Worm (Caenorhabditis elegans): Measurements from ENCODE around the gene W05H9.4.

The W05H9.4 gene

DNA sequence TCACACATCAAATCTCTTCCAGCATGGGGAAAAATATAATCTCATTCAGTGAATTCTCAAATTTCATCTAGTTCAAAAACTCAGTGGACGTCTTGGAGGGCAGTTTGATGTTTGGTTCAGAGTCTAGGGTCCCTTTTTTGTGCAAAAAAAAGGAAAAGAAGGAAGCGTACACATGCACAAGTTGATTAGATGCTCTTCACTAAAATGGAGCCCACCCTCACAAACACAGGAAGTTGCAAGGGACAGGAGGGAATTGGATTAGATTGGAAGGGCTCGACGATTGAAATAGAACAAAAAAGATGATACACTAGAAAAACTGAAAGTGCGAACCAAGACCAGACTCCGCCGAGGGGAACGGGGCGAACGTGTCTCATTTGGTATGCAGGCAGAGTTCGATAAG is 12.6 kb upstream of the W05H9.4 start:
- TF ChIP-seq unc-62 (GFP tag; optimal IDR thresholded peaks at IDR 0.05) = no peak

DNA sequence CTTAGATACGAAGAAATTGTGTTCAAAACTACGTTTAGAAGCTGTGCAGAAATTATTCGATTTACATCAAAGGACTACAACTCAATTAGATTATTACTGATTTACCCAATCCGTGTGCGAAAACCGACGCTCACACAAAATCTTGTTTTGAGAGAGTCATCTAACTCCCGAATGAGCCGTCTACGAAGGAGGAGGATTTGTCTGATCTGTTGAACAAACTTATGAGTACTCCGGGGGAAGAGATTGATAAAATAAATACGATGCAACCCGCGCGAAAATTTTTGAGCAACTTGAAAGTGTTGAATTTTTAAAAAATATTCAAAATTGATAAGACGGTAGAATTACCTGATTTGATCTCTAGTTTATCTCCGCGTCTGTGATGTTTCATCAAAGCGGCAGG is 12.1 kb upstream of the W05H9.4 start:
- TF ChIP-seq unc-62 (GFP tag; optimal IDR thresholded peaks at IDR 0.05) = no peak

DNA sequence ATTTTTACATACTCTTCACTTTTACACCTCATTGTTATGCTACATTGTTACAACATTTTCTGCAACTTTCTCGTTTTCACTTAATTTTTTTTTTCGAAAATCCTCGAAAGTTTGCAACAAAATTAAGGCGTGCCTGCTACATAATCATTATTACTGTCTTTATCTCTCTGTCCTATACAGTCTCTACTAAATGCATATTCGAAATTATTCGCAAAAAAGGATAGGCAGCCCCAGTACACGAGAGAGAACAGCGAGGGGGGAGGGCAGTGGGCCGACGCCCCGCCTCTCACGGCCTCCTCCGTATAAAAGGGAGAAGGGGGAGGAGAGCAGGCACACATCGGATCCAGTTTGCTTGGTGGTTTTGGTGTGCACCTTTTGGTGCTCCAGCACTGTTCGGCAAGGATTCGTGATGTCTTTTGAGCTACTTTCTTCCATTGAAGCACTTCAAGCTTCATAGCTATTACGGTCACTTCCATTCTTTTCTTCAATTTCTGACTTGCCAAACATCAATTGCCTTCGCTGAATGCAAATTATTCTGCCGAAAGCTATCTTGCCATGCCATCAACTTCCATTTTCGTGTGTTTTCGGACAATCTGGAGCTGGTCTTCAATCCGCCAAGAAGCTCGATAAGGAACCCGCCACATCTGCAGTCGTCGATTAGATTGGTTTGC is 11.4 kb upstream of the W05H9.4 start:
- no peak for TF ChIP-seq unc-62 (GFP tag; optimal IDR thresholded peaks at IDR 0.05)

DNA sequence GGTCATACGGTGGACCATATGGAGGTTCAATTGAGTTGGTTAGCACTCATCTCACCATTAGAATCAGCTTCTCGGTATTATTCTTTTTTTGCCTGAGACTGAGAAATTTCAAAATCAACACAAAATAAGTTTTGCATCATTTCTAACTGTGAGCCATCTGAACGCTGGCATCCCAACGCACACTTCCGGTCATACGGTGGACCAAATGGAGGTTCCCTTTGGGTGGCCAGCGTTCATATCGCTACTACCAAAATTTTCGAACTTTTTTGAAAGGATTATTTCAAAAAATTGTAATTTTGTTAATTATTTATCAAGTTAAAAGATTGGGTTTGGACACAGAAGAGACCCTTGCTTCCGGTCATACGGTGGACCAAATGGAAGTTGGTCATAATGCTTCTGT is 10.7 kb upstream of the W05H9.4 start:
- no peak for TF ChIP-seq unc-62 (GFP tag; optimal IDR thresholded peaks at IDR 0.05)

DNA sequence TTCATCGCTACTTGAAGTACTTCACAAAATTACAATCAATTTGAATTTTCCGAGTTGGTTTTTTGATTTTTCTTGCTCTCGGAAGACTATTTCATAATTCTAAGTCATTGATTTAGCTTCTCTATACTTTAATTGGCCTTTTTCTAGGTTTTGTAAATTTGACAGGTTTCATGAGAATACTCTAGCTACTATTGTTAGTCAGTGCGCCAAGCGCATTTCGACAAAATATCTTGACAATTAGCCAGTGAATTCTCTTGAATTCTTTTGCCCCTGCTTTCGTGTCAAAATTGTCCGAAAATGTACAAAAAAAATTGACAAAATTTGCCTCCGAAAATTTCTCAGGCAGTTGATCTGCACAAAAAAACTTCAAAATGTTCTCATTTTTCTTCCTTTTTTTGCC is 10.3 kb upstream of the W05H9.4 start:
- TF ChIP-seq unc-62 (GFP tag; optimal IDR thresholded peaks at IDR 0.05) = no peak

DNA sequence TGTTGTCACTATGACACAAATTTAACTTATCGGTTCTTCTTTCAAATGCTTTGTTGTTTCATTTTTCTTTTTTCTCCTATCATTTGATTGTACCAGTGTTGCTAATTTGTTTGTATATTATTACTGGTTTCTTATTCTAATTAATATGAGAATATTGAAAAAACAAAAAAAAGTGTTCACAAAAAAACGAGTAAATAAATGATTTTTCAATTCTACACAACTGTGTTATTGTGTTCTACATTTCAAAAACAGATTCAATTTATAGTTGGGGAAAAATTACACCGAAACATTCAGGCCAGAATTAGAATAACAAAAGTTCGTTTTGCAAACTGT is 9.9 kb upstream of the W05H9.4 start:
- TF ChIP-seq unc-62 (GFP tag; optimal IDR thresholded peaks at IDR 0.05) = no peak

DNA sequence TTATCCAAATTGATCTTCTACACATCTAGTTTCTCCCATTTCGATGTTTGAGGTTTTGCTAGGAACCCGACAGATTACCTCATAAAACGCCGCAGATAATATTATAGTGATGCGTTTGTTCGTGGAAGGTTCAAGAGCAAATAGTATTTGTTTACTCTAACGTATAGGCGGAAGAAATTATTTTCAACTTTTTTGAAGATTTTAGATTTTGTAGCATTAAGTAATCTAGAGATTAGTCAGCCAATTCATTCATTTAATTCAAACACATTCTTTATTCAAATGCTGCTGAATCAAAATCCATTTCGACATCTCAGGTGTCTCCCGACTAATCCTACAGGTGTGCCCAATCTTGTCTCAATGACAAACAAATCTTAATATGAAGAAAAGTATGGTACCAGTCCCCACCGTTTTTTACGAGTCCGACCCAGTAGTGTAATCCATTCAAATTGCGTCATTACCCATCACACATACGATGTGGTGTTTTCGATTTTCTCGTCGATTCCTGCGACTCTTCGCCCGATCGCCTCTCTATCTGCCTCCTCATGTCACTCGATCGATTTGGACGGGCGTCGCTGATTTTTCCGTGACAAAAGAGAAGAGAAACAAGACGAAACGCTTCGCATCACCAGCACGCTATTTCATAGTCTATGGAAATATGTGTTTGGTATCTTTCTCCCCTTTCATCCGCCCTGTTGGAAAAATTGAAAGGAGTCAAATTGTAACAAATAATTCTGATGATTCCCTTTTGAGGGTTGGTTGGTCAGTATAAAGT is 9.4 kb upstream of the W05H9.4 start:
- no peak for TF ChIP-seq unc-62 (GFP tag; optimal IDR thresholded peaks at IDR 0.05)

DNA sequence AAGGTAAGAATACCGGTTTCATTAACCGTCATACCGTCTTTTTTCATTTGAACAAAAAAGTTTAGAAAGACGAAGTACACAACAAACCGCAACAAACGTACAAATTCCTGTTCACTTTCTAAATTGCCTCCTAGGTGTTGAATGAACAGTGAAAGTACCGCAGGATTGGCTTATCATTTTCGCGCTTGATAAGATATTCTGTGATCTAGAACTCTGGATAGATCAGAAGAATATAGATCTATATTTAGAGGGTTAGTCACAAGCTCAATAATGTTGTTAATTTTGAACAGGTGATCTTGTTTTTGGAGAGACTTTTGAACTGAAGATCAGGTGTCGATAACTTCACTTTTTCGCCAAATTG is 8.8 kb upstream of the W05H9.4 start:
- TF ChIP-seq unc-62 (GFP tag; optimal IDR thresholded peaks at IDR 0.05) = no peak

DNA sequence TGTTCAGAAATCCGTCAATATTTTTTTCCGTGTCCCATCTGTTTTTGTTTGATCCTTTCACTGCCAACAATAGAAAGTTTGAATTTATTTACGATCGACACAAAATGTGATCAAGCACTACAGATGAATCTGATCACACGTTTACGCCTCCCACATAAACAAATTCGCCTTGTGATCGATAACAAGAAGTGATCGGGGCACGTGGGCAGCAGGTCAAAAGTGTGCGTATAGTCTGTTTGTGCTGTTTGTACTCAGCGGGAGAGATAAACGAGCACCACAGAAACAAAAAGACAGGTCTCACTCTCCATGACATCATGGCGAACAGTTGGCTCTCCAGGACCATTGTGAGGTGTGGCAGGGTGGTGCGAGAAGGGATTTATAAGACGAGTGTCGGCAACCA is 7.9 kb upstream of the W05H9.4 start:
- TF ChIP-seq unc-62 (GFP tag; optimal IDR thresholded peaks at IDR 0.05) = no peak

DNA sequence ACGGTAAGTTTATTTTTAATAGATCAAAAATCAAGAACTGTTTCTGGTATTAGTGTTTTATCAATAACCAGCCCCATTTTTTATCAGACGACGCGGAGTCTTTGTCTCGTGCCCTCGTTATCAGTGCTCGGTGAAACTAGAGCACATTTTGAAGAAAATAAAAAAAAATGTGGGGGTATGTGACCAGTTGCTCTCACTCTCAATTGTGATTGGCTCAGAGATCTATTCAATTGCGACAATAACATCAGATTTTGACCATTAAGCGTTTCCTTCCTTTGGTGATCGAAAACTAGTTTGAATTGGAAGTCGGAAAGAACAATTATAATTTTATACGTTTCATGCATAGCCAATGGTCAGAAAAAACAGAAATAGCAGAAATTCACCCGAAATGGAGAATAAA is 7.0 kb upstream of the W05H9.4 start:
- no peak for TF ChIP-seq unc-62 (GFP tag; optimal IDR thresholded peaks at IDR 0.05)

DNA sequence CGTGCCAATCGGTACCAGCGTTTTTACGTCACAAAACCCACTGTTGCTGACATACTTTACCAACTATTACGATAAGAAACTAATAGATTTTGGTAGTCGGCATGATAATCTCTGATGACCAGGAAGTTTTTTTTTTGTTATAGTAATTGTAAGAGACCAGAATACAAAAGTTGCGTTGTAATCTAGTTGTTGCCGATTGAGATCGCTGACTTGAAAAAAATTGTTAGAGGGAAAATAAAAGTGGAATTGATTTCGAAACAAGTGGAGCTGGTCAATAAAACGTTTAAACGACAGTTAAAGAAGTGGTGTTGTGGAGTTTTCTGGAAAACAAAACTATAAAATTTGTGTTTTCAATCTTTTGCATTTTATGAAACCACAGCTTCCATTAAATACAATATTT is 6.5 kb upstream of the W05H9.4 start:
- TF ChIP-seq unc-62 (GFP tag; optimal IDR thresholded peaks at IDR 0.05) = no peak

DNA sequence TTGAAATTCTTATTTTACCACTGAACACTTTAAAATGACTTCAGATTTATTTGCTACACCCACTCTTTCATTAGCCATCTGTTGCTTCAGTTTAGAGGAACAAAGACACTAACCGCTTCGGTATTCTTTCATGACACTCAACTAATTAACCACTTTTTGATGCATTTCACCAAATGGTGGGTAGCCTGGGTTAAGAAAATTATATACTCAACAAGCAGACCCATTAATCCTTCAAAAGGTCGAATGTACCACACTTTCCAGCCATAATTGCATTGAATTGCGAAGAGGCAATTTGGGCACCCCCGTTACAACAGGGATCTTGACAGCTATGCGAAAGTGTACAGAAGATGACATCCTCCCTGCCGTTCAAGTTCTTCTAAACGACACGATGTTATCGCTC is 5.0 kb upstream of the W05H9.4 start:
- no peak for TF ChIP-seq unc-62 (GFP tag; optimal IDR thresholded peaks at IDR 0.05)

DNA sequence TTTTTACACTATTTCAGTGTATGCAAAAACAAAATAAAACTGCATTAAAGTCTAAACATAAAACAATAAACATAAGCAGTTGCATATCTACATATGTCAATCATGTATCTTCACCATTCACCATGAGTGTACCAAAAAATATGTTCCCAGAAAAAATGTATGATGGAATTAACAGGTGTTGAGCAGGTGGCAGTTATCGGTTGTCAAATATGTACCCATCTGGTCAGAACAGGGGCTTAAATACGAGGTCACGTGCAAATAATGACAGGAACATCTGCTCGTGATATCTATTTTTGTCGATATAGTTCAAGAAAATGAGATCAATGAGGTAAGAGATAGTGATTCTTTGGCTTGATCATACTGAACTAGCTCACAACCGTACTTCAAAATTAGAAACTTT is 4.4 kb upstream of the W05H9.4 start:
- TF ChIP-seq unc-62 (GFP tag; optimal IDR thresholded peaks at IDR 0.05) = no peak

DNA sequence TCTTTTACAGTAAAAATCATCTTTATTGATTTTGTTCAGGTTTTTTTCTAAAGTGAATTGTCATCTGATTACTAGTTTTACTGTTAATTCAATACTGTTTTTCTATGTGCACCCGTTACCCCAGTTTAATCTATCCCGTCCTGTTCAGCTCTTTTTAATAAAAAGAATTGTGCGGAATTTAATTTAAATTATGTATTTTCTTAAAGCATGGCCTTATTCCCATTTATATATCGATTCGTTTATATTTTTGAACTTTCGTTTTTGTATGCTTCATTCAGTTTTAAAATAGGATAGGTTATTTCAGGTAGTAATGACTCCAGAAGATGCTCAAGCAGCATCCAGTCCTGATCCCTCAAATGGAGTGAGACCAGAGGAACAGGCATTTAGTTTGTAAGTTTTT is 3.3 kb downstream of the W05H9.4 start, which contains the start of gene W05H9.2:
TSS of gene W05H9.2 (plus strand) at position 301 of the 400 bp plus-strand sequence.
- TF ChIP-seq unc-62 (GFP tag; optimal IDR thresholded peaks at IDR 0.05) = no peak

DNA sequence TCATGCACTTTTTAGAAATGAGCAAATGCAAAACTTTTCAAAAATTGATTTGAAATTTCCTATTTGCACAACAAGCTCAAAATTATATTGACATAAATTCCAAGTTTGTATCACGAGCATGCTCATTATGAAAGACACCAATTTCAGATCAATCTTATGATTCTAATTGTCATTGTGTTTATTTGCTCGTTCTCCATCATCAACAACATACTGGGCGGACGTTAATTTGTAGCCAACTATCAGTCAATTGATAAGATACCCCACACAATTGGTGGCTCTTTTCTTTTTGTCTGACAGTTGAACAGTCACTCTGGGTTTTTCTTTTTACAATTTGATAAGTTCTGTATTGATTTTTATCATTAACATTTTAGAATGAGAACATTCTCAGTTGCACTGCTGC is 8.3 kb downstream of the W05H9.4 start, which contains the start of gene lro-1:
TSS of gene lro-1 (plus strand) at position 372 of the 400 bp plus-strand sequence.
- TF ChIP-seq unc-62 (GFP tag; optimal IDR thresholded peaks at IDR 0.05) = no peak

DNA sequence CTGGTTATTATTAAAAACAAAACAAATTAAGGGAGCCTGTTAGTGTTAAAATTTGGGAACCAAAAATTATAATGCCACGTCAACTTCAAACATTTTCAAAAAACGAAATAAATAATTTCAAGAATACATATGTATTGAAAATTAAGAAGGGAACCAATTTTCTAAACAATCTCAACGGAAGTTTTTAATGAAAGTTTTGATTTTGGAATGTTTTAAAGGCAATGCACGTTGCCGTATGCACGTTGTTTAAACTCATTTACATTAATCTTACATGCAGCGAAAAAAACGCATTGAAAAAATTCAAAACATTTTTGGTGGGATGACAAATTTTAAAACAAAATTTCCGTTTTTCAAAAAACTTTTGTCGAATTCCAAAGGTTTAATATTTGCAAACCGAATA is 10.3 kb downstream of the W05H9.4 start:
- no peak for TF ChIP-seq unc-62 (GFP tag; optimal IDR thresholded peaks at IDR 0.05)

DNA sequence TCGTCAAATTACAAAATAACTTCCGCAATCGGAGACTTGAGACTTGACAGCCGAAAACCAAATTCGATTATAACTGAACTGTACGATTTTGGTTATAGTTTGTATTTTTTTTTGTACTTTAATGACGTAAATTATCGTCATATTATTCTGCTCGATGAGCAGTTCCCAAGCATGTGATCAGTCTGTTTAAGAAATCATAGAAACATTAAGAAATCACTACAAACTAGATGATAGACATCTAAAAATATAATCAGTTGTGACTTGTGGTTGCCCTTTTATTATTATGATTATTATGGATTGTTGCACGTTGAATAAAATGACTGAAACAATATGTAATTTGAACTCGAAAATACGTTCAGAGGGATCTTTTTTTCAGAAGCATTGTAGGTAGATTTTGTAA is 10.8 kb downstream of the W05H9.4 start:
- no peak for TF ChIP-seq unc-62 (GFP tag; optimal IDR thresholded peaks at IDR 0.05)

DNA sequence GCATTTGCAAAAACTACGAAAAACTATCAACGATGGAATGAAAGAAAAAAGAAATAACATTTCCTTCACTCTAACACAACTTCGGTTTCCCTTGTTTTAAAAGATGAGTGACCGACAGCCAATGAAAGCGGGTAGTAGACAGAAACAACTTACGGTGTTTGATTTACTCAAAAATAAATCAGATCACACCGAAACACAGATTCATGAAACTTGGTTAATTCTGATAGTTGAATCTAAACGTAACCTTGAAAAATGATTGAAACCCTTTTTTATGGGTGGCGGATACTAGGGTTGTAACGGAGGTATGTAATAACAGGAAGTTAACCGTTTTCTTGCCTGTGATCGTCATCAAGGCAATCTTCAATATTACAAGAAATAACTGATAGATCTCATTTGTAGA is 11.9 kb downstream of the W05H9.4 start:
- no peak for TF ChIP-seq unc-62 (GFP tag; optimal IDR thresholded peaks at IDR 0.05)

All from whole organism, dauer.